Fruit fly (Drosophila melanogaster): ENCODE data around the gene CG13622.

DNA sequence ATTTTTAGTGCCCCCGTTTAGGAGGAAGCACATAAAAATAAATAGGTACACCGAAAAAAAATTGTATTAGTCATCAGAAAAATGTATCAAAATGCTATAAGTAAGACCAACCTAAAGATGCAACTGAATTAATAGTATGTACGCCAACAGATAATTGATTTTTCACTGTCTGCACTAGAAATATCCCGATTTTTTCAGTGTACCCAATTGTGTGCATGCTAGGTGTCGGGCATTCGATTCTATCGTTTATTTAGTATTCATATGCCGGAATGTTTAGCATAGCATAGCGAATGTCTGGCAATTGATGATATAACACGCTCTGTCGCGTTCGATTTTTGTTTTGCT, 43.9 kb upstream of the CG13622 start:
- TF ChIP-seq h (optimal IDR thresholded peaks at IDR 0.05) (no peak), insv (optimal IDR thresholded peaks at IDR 0.05) (no peak), ttk (optimal IDR thresholded peaks at IDR 0.05) (no peak)
